Fruit fly (Drosophila melanogaster): ENCODE results near the gene Atu.

The Atu gene

dm6 chr3R:5660198-5660893 lies 47.2 kb downstream of the Atu start, which contains the start of gene Wdr33:
Gene Wdr33, plus strand, starts transcription at chr3R:5660635.
- TF ChIP-seq CG5204 (GFP tag; optimal IDR thresholded peaks at IDR 0.05) = peak; percentile 52
- TF ChIP-seq CG1620 (GFP tag; optimal IDR thresholded peaks at IDR 0.05) = no peak
- no peak for TF ChIP-seq CG14711 (tag; optimal IDR thresholded peaks at IDR 0.05)
- peak; percentile 52 for TF ChIP-seq Mnt (GFP tag; optimal IDR thresholded peaks at IDR 0.05)
- TF ChIP-seq ovo (GFP tag; optimal IDR thresholded peaks at IDR 0.05) = peak; percentile 44
- no peak for TF ChIP-seq toe (GFP tag; optimal IDR thresholded peaks at IDR 0.05)
- peak; percentile 37 for TF ChIP-seq CG7101 (tag; optimal IDR thresholded peaks at IDR 0.05)
- no peak for TF ChIP-seq Crg-1 (GFP tag; optimal IDR thresholded peaks at IDR 0.05)
- peak; percentile 58 for TF ChIP-seq CG11617 (GFP tag; optimal IDR thresholded peaks at IDR 0.05)
- peak; percentile 24 for TF ChIP-seq pad (GFP tag; optimal IDR thresholded peaks at IDR 0.05)
- TF ChIP-seq CG33017 (tag; optimal IDR thresholded peaks at IDR 0.05) = peak; percentile 39
- peak; percentile 43 for TF ChIP-seq CG7045 (GFP tag; optimal IDR thresholded peaks at IDR 0.05)
- TF ChIP-seq tj (GFP tag; optimal IDR thresholded peaks at IDR 0.05) = peak; percentile 88
- TF ChIP-seq CG12768 (GFP tag; optimal IDR thresholded peaks at IDR 0.05) = peak; percentile 41

Data from whole organism, adult.